Fruit fly (Drosophila melanogaster) S2 (cell line): ENCODE results near the gene CG13078.

Experiments
- CG8478 ChIP-seq: fragments of >200 bp; optimal IDR thresholded peaks from 2 replicates; lab custom pipeline; 2018
- CTCF ChIP-seq, 2 experiments: fragments of >200 bp; optimal IDR thresholded peaks; 2 replicates each; lab custom pipeline; 2018

DNA sequence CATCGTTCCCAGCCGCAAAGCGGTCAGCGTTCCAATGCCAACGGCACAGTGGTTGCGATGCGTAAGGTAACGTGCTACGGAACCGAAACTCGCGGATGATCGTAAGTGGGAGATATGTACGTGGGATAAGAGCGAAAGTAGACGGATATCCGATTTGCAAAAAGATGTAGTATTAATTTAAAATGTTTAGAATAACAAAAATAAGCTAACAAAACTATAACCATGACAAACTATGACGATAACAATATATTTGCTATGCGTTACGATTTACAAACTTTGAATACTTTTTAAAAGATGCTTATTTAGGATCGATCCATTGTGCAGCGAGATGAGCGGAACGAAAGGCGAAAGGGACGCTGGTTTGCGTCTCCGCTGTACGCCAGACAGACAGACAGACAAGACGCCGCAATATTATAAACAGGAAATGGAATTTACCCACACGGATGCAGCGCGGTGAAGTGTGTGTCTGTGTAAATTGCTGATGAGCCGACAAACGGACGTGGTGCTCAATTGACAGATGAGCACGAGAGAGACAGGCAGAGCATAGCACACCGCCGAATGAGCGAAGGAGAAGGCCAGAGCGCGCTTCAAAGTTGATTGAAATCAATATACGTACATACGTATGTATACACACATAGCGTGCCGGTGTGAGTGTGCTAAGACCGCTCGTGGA is 12.0 kb downstream of the CG13078 start:
- no peak for TF ChIP-seq CG8478
- TF ChIP-seq CTCF (optimal IDR thresholded peaks at IDR 0.05; lab: Kevin White, UChicago): peak in 1 of 2 experiments; percentile 40
